Fruit fly (Drosophila melanogaster) whole organism, pupa: ENCODE measurements around the gene CG31465.

ENCODE experiments used
- CG10348 ChIP-seq: fragments of 200-800 bp; sonication (Bioruptor generic); IDR thresholded peaks from 2 replicates; pipeline ENCODE4 v1.3.6; 2022; ENCODE audit warnings: missing biosample characterization, missing genetic modification characterization
- CG12605 ChIP-seq: fragments of 200-800 bp; sonication (Bioruptor generic); IDR thresholded peaks from 2 replicates; pipeline ENCODE4 v1.3.6; 2022; ENCODE audit warnings: missing biosample characterization, missing genetic modification characterization
- CG13204 ChIP-seq: fragments of 200-800 bp; sonication (Bioruptor generic); optimal IDR thresholded peaks from 2 replicates; lab custom pipeline; 2018; ENCODE audit warnings: missing biosample characterization, mild to moderate bottlenecking, missing genetic modification characterization, moderate library complexity
- CG14655 ChIP-seq: fragments of 200-800 bp; sonication (Bioruptor generic); optimal IDR thresholded peaks from 3 replicates; lab custom pipeline; 2017; ENCODE audit warnings: mild to moderate bottlenecking, missing biosample characterization, missing genetic modification reagents, missing genetic modification characterization
- CG15710 ChIP-seq: fragments of 200-800 bp; sonication (Bioruptor generic); optimal IDR thresholded peaks from 2 replicates; lab custom pipeline; 2018; ENCODE audit warnings: missing biosample characterization, mild to moderate bottlenecking, missing genetic modification characterization, moderate library complexity
- CG17806 ChIP-seq: fragments of 200-800 bp; sonication (Bioruptor generic); optimal IDR thresholded peaks from 2 replicates; lab custom pipeline; 2018; ENCODE audit warnings: missing biosample characterization, mild to moderate bottlenecking, missing genetic modification characterization, moderate library complexity
- CG32121 ChIP-seq: fragments of 200-800 bp; sonication (Bioruptor generic); IDR thresholded peaks from 2 replicates; pipeline ENCODE4 v1.3.6; 2022; ENCODE audit warnings: missing biosample characterization, missing genetic modification characterization
- CG34367 ChIP-seq: fragments of 200-800 bp; sonication (Bioruptor generic); optimal IDR thresholded peaks from 2 replicates; lab custom pipeline; 2018; ENCODE audit warnings: missing biosample characterization, mild to moderate bottlenecking, missing genetic modification characterization
- CG4496 ChIP-seq: fragments of 200-800 bp; sonication (Bioruptor generic); IDR thresholded peaks from 3 replicates; pipeline ENCODE4 v1.3.6; 2022; ENCODE audit warnings: missing biosample characterization, missing genetic modification characterization
- CG8159 ChIP-seq: fragments of 200-800 bp; sonication (Bioruptor generic); optimal IDR thresholded peaks from 3 replicates; lab custom pipeline; 2018; ENCODE audit warnings: missing biosample characterization, mild to moderate bottlenecking, missing genetic modification characterization, moderate library complexity
- CG8301 ChIP-seq: fragments of 200-800 bp; sonication (Bioruptor generic); optimal IDR thresholded peaks from 2 replicates; lab custom pipeline; 2018; ENCODE audit warnings: missing biosample characterization, mild to moderate bottlenecking, missing genetic modification characterization
- CG9948 ChIP-seq: fragments of 200-800 bp; sonication (Bioruptor generic); optimal IDR thresholded peaks from 2 replicates; lab custom pipeline; 2018; ENCODE audit warnings: missing biosample characterization, mild to moderate bottlenecking, missing genetic modification characterization, moderate library complexity
- D1 ChIP-seq: fragments of 200-800 bp; sonication (Bioruptor generic); optimal IDR thresholded peaks from 2 replicates; lab custom pipeline; 2018; ENCODE audit warnings: missing biosample characterization, mild to moderate bottlenecking, missing genetic modification characterization, moderate library complexity
- EcR ChIP-seq: fragments of 200-800 bp; sonication (Bioruptor generic); optimal IDR thresholded peaks from 3 replicates; lab custom pipeline; 2019; ENCODE audit warnings: missing biosample characterization, missing genetic modification characterization, mild to moderate bottlenecking, moderate library complexity, missing genetic modification reagents
- Ets98B ChIP-seq: fragments of 200-800 bp; sonication (Bioruptor generic); IDR thresholded peaks from 2 replicates; pipeline ENCODE4 v1.3.6; 2022; ENCODE audit warnings: missing biosample characterization, missing genetic modification characterization
- Pif1A ChIP-seq: fragments of 200-800 bp; sonication (Bioruptor generic); optimal IDR thresholded peaks from 3 replicates; lab custom pipeline; 2016; ENCODE audit warnings: missing biosample characterization, missing genetic modification characterization
- Pif1B ChIP-seq: fragments of 200-800 bp; sonication (Bioruptor generic); optimal IDR thresholded peaks from 3 replicates; lab custom pipeline; 2016; ENCODE audit warnings: missing biosample characterization, missing genetic modification characterization
- Snoo ChIP-seq: fragments of 200-800 bp; sonication (Bioruptor generic); optimal IDR thresholded peaks from 3 replicates; lab custom pipeline; 2017; ENCODE audit warnings: missing biosample characterization, mild to moderate bottlenecking, missing genetic modification characterization, inconsistent platforms
- fd96Ca ChIP-seq: fragments of 200-800 bp; sonication (Bioruptor generic); IDR thresholded peaks from 3 replicates; pipeline ENCODE4 v1.3.6; 2022; ENCODE audit warnings: missing biosample characterization, missing genetic modification characterization
- gl ChIP-seq: fragments of 200-800 bp; sonication (Bioruptor generic); optimal IDR thresholded peaks from 2 replicates; lab custom pipeline; 2018; ENCODE audit warnings: missing biosample characterization, mild to moderate bottlenecking, missing genetic modification characterization
- rn ChIP-seq: fragments of 200-800 bp; sonication (Bioruptor generic); IDR thresholded peaks from 2 replicates; pipeline ENCODE4 v1.3.6; 2022; ENCODE audit warnings: missing biosample characterization, missing genetic modification characterization

The CG31465 gene

dm6 chr3R:21857509-21857908 lies 23.1 kb upstream of the CG31465 start:
- TF ChIP-seq Pif1B (GFP tag; lab: Kevin White, UChicago) (no peak), CG14655 (GFP tag; lab: Kevin White, UChicago) (peak; percentile 0), CG8159 (tag; lab: Kevin White, UChicago) (peak; percentile 30)

dm6 chr3R:21858290-21858875 lies 22.2 kb upstream of the CG31465 start:
- peak; percentile 8 for TF ChIP-seq CG9948 (tag; lab: Kevin White, UChicago)
- no peak for TF ChIP-seq Pif1A

- TF ChIP-seq CG17806 (tag; lab: Kevin White, UChicago) (peak; percentile 66), Pif1B (GFP tag; lab: Kevin White, UChicago) (peak; percentile 83), CG14655 (GFP tag; lab: Kevin White, UChicago) (peak; percentile 72), CG34367 (peak; percentile 70), CG10348 (GFP tag; lab: Robert Waterston, UW) (no peak), CG4496 (peak; percentile 82), Pif1A (peak; percentile 87), rn (peak; percentile 68; the same call in 1 of the 2 replicates), EcR (GFP tag; lab: Kevin White, UChicago) (peak; percentile 0), D1 (no peak), CG13204 (GFP tag; lab: Kevin White, UChicago) (peak; percentile 61), Ets98B (GFP tag; lab: Robert Waterston, UW) (peak; percentile 71), CG32121 (GFP tag; lab: Robert Waterston, UW) (peak; percentile 48; the same call in 1 of the 2 replicates), CG9948 (tag; lab: Kevin White, UChicago) (peak; percentile 74), CG15710 (tag; lab: Kevin White, UChicago) (peak; percentile 84), Snoo (peak; percentile 93), fd96Ca (GFP tag; lab: Robert Waterston, UW) (0 out of 3 replicates have a peak, but pooled peaks have one; percentile 29), CG8301 (tag; lab: Kevin White, UChicago) (peak; percentile 80), CG8159 (tag; lab: Kevin White, UChicago) (peak; percentile 85), gl (peak; percentile 28), CG12605 (0 out of 2 replicates have a peak, but pooled peaks have one; percentile 58)
- TF ChIP-seq, all 21 proteins: peak for 19
These were observed 21.1 kb upstream of the CG31465 start for dm6 chr3R:21859509-21859908.

dm6 chr3R:21862137-21862850 lies 18.3 kb upstream of the CG31465 start:
- TF ChIP-seq CG34367 (no peak), gl (no peak), Pif1B (GFP tag; lab: Kevin White, UChicago) (peak; percentile 41), rn (peak; percentile 79), D1 (no peak), CG13204 (GFP tag; lab: Kevin White, UChicago) (no peak), CG12605 (peak; percentile 86), CG8159 (tag; lab: Kevin White, UChicago) (peak; percentile 8), Ets98B (GFP tag; lab: Robert Waterston, UW) (peak; percentile 94), EcR (GFP tag; lab: Kevin White, UChicago) (no peak), CG8301 (tag; lab: Kevin White, UChicago) (peak; percentile 91), CG14655 (GFP tag; lab: Kevin White, UChicago) (peak; percentile 85), CG9948 (tag; lab: Kevin White, UChicago) (peak; percentile 16), Pif1A (peak; percentile 73), CG15710 (tag; lab: Kevin White, UChicago) (no peak), CG4496 (peak; percentile 94), Snoo (no peak), CG10348 (GFP tag; lab: Robert Waterston, UW) (peak; percentile 78), fd96Ca (GFP tag; lab: Robert Waterston, UW) (no peak; the same call in none of the 3 replicates), CG32121 (GFP tag; lab: Robert Waterston, UW) (peak; percentile 93), CG17806 (tag; lab: Kevin White, UChicago) (peak; percentile 21)

dm6 chr3R:21862868-21863267 lies 17.7 kb upstream of the CG31465 start:
- TF ChIP-seq CG14655 (GFP tag; lab: Kevin White, UChicago) (peak; percentile 41), Ets98B (GFP tag; lab: Robert Waterston, UW) (no peak)

dm6 chr3R:21863817-21864384 lies 16.7 kb upstream of the CG31465 start:
- TF ChIP-seq CG14655 (GFP tag; lab: Kevin White, UChicago), result peak; percentile 16
- TF ChIP-seq gl, result no peak
- TF ChIP-seq CG32121 (GFP tag; lab: Robert Waterston, UW), result 0 out of 2 replicates have a peak, but pooled peaks have one; percentile 23
- TF ChIP-seq EcR (GFP tag; lab: Kevin White, UChicago), result no peak
- TF ChIP-seq rn, result no peak
